Worm (Caenorhabditis elegans): ENCODE data around the gene str-149.

str-149 gene

DNA sequence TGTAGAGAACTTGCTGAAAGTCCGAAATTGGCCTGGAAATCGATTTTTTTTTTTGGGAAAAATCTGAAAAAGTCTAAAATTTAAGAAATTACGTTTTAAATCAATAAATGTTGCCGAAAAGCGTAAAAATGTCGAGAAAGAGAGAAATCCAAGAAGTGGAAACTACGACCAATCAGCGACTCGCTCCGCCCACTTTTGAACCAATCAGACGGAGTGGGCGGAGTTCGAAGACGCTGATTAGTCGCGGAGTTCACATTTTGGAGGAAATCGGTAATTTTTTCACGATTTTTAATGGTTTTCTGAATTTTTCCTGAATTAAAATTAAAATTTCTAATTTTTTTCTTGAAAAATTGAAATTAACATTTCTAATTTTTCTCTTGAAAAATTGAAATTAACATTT is 33.6 kb upstream of the str-149 start:
- TF ChIP-seq ccch-3 (GFP tag; optimal IDR thresholded peaks at IDR 0.05), result no peak
- TF ChIP-seq snpc-1.3 (tag; optimal IDR thresholded peaks at IDR 0.05; ENCODE audit: insufficient read depth), result no peak
- no peak for TF ChIP-seq sdz-38 (tag; optimal IDR thresholded peaks at IDR 0.05)
- no peak for TF ChIP-seq attf-6 (GFP tag; IDR thresholded peaks at IDR 0.05)
- TF ChIP-seq egl-44 (GFP tag; IDR thresholded peaks at IDR 0.05), result no peak
- TF ChIP-seq B0261.1 (tag; optimal IDR thresholded peaks at IDR 0.05), result no peak
- no peak for TF ChIP-seq F10E7.11 (tag; optimal IDR thresholded peaks at IDR 0.05)
- TF ChIP-seq lsy-27 (tag; optimal IDR thresholded peaks at IDR 0.05; ENCODE audit: borderline replicate concordance, insufficient read depth), result no peak
- no peak for TF ChIP-seq lin-54 (GFP tag; optimal IDR thresholded peaks at IDR 0.05)
- TF ChIP-seq F33H1.4 (GFP tag; IDR thresholded peaks at IDR 0.05), result no peak

DNA sequence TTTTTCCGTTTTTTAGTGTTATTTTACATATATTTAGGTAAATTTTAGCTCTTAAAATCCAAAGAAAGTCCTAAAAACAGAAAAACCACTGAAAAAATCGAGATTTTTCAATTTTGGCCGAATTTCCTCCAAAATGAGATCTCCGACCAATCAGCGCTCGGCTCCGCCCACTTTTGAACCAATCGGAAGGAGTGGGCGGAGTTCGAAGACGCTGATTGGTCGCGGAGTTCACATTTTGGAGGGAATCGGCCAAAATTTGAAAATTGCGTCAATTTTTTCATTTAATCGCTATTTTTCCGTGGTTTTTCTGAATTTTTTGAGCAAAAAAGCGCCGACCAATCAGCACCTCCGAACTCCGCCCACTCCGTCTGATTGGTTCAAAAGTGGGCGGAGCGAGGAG is 32.6 kb upstream of the str-149 start:
- TF ChIP-seq ceh-79 (tag; optimal IDR thresholded peaks at IDR 0.05), result no peak
- TF ChIP-seq mel-28 (tag; optimal IDR thresholded peaks at IDR 0.05; ENCODE audit: borderline replicate concordance), result no peak
- no peak for TF ChIP-seq ZK185.1 (tag; optimal IDR thresholded peaks at IDR 0.05; ENCODE audit: poor library complexity, severe bottlenecking)
- no peak for TF ChIP-seq akir-1 (GFP tag; optimal IDR thresholded peaks at IDR 0.05)
- no peak for TF ChIP-seq him-1 (tag; optimal IDR thresholded peaks at IDR 0.05)
- no peak for TF ChIP-seq lir-1 (GFP tag; conservative IDR thresholded peaks at IDR 0.05)
- TF ChIP-seq hmg-20 (GFP tag; IDR thresholded peaks at IDR 0.05), result no peak
- TF ChIP-seq lin-26 (GFP tag; IDR thresholded peaks at IDR 0.05), result no peak
- TF ChIP-seq ztf-26 (tag; optimal IDR thresholded peaks at IDR 0.05), result no peak
- no peak for TF ChIP-seq nhr-120 (GFP tag; IDR thresholded peaks at IDR 0.05)

- TF ChIP-seq dox-1 (GFP tag; IDR thresholded peaks at IDR 0.05) (peak; percentile 74), hsf-1 (GFP tag; IDR thresholded peaks at IDR 0.05) (peak; percentile 96), madf-6 (GFP tag; IDR thresholded peaks at IDR 0.05) (peak; percentile 30; the same call in 1 of the 2 replicates), egrh-3 (GFP tag; IDR thresholded peaks at IDR 0.05) (peak; percentile 13), pbrm-1 (GFP tag; IDR thresholded peaks at IDR 0.05) (0 out of 2 replicates have a peak, but pooled peaks have one; percentile 13)
Observed at ce11 chrV:16548013-16548655, 25.1 kb upstream of the str-149 start.

ce11 chrV:16550680-16551079 is 22.6 kb upstream of the str-149 start, which contains the start of gene srbc-65:
Gene srbc-65 (plus strand): TSS chrV:16550980.
- no peak for TF ChIP-seq F33H1.4 (GFP tag; IDR thresholded peaks at IDR 0.05)
- TF ChIP-seq sptf-2 (GFP tag; optimal IDR thresholded peaks at IDR 0.05), result no peak
- no peak for TF ChIP-seq tbp1 (GFP tag; optimal IDR thresholded peaks at IDR 0.05)

DNA sequence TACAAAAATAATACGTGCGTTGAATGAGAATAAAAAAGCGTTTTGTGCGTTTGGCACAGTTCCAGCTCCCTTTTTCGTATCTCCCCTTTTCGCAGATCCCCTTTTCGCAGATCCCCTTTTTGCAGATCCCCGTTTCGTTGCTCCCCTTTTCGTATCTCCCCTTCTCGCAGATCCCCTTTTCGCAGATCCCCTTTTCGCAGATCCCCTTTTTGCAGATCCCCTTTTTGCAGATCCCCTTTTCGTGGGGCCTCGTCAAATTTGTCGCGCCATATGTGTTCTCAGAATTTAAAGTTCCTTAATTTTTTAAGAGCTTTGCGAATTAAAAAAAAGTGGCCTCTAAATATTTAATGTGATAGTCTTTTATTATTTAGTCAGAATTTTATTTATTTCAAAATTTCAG is 20.3 kb upstream of the str-149 start, which contains the start of gene Y32B12B.4:
Y32B12B.4 (plus strand) TSS at position 399 of the 400 bp plus-strand sequence.
- 0 out of 2 replicates have a peak, but pooled peaks have one; percentile 5 for TF ChIP-seq egrh-3 (GFP tag; IDR thresholded peaks at IDR 0.05)
- no peak for TF ChIP-seq lin-26 (GFP tag; IDR thresholded peaks at IDR 0.05)
- TF ChIP-seq pbrm-1 (GFP tag; IDR thresholded peaks at IDR 0.05), result no peak
- TF ChIP-seq ceh-58 (GFP tag; IDR thresholded peaks at IDR 0.05), result no peak
- TF ChIP-seq dpl-1 (GFP tag; optimal IDR thresholded peaks at IDR 0.05), result no peak
- TF ChIP-seq ceh-100 (GFP tag; IDR thresholded peaks at IDR 0.05), result peak; percentile 90
- TF ChIP-seq hlh-26 (GFP tag; conservative IDR thresholded peaks at IDR 0.05), result no peak
- TF ChIP-seq Y79H2A.3 (GFP tag; conservative IDR thresholded peaks at IDR 0.05), result no peak
- 0 out of 2 replicates have a peak, but pooled peaks have one; percentile 9 for TF ChIP-seq aptf-2 (GFP tag; conservative IDR thresholded peaks at IDR 0.05)
- no peak for TF ChIP-seq sptf-2 (GFP tag; optimal IDR thresholded peaks at IDR 0.05)
- no peak for TF ChIP-seq K11D2.4 (GFP tag; IDR thresholded peaks at IDR 0.05)
- TF ChIP-seq mes-4 (tag; optimal IDR thresholded peaks at IDR 0.05), result no peak
- no peak for TF ChIP-seq nhr-179 (tag; optimal IDR thresholded peaks at IDR 0.05)
- no peak for TF ChIP-seq mcd-1 (GFP tag; IDR thresholded peaks at IDR 0.05)
- TF ChIP-seq lin-35 (GFP tag; optimal IDR thresholded peaks at IDR 0.05), result no peak
- no peak for TF ChIP-seq lin-40 (tag; optimal IDR thresholded peaks at IDR 0.05)
- TF ChIP-seq die-1 (tag; optimal IDR thresholded peaks at IDR 0.05), result no peak
- no peak for TF ChIP-seq dpff-1 (tag; optimal IDR thresholded peaks at IDR 0.05)
- TF ChIP-seq D2030.7 (GFP tag; IDR thresholded peaks at IDR 0.05), result 0 out of 2 replicates have a peak, but pooled peaks have one; percentile 13

Measured in whole organism, young adult.